Fruit fly (Drosophila melanogaster) S2 (cell line): Measurements from ENCODE around the gene CG10254.

Experiments
- CG8478 ChIP-seq: fragments of >200 bp; optimal IDR thresholded peaks from 2 replicates; lab custom pipeline; 2018
- CTCF ChIP-seq, 2 experiments: fragments of >200 bp; optimal IDR thresholded peaks; 2 replicates each; lab custom pipeline; 2018

DNA sequence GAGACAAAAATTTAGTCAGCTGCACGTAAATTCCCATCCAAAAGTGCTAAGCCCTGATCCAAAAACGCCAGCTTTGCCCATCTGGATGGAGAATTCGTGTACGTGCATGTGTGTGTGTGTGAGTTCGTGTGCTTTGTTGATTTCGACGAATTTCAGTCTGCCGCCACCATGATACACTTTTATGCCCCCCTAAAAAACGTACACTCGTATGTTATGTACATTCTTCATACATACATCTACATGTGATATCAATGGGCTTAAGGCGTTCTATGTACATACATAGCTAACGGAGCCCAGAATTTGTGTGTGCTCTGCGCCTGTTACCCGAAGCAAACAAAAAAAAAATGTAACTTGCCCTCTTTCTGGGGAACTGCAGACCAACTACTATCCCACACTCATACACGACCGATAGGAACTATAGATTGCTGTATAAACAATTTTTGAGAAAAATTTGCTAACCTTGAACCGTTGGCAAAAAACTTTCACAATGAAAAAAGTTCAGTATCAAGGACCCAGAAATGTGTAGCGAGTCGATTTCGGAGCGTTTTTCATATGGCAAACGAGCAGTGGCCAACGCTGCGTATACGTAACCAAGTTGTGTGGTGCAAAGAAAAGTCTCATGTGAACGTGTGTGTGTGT lies 31.0 kb upstream of the CG10254 start:
- no peak for TF ChIP-seq CG8478
- no peak for TF ChIP-seq CTCF (optimal IDR thresholded peaks at IDR 0.05; lab: Kevin White, UChicago)
